Worm (Caenorhabditis elegans): ENCODE data around the gene Y37B11A.3.
A peak's percentile ranks its signal among the peaks of the same experiment; 100 is the strongest.

The Y37B11A.3 gene

DNA sequence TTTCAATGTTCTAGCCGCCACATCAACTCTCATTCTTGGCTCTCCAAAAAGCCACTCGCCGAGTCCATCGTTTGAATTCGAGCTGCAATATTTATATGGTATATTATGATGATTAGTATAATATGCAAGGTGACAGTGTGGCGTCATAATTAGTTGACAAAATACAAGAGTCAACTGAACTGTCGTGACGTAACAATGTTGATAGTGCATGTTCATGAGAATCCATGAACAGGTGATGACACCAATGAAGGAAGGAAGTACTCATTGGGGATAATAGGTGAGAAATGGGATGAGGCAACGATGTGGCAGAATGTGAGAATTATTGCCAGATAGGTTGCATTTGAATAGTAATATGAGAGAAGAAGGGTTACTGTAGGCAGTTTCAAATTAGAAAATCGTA, 9.9 kb upstream of the Y37B11A.3 start:
- TF ChIP-seq hmg-4 (GFP tag; optimal IDR thresholded peaks at IDR 0.05) (no peak), ceh-36 (tag; optimal IDR thresholded peaks at IDR 0.05) (no peak), aly-1 (tag; optimal IDR thresholded peaks at IDR 0.05) (no peak), ama-1 (optimal IDR thresholded peaks at IDR 0.05) (no peak), sea-1 (GFP tag; conservative IDR thresholded peaks at IDR 0.05) (no peak), ceh-13 (GFP tag; optimal IDR thresholded peaks at IDR 0.05) (no peak), flt-1 (GFP tag; IDR thresholded peaks at IDR 0.05) (no peak)

DNA sequence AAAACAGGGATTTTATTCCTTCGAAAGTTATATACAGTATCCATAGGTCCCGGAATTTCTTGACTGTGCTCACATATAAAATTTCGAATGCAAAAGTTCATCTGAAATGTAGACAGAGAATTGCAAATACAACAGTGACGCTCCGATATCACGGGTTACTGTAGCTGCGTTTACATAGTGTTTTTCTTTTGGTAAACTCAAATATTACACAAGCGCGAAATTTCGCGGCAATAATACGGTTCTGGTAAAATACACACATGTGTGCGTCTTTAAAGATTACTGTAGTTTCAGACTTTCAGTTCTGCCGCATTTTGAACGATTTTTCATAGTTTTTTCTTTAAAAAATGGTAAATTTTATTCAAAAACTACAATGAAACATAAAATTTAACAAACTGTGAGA, 5.4 kb upstream of the Y37B11A.3 start, which contains the start of gene rev-3:
Gene rev-3, minus strand, starts transcription at position 101 of the 400 bp plus-strand sequence.
- no peak for TF ChIP-seq pes-1 (GFP tag; IDR thresholded peaks at IDR 0.05)
- TF ChIP-seq hmbx-1 (tag; optimal IDR thresholded peaks at IDR 0.05), result no peak
- TF ChIP-seq hmg-4 (GFP tag; optimal IDR thresholded peaks at IDR 0.05), result no peak
- no peak for TF ChIP-seq ceh-13 (GFP tag; optimal IDR thresholded peaks at IDR 0.05)
- no peak for TF ChIP-seq flt-1 (GFP tag; IDR thresholded peaks at IDR 0.05)
- no peak for TF ChIP-seq sea-1 (GFP tag; conservative IDR thresholded peaks at IDR 0.05)
- no peak for TF ChIP-seq ets-7 (tag; optimal IDR thresholded peaks at IDR 0.05)

DNA sequence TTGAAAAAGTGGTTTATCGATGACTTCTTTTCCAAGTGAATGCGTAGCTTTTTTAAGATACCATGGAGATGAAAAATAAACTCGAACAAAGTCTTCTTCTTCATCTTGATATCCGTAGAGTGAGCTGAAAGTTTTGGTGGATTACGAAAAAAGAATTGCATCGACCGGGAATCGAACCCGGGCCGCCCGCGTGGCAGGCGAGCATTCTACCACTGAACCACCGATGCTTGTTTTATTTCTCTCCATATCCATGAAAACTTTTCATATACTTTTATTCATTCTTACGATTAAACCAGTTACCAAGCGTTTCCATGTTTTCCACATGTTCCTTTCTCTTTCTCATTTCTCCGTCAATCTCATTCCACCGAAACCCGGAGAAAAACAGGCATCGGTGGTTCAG, 3.0 kb downstream of the Y37B11A.3 start:
- TF ChIP-seq ceh-13 (GFP tag; optimal IDR thresholded peaks at IDR 0.05) (no peak), hmbx-1 (tag; optimal IDR thresholded peaks at IDR 0.05) (no peak), ceh-36 (tag; optimal IDR thresholded peaks at IDR 0.05) (no peak), sea-1 (GFP tag; conservative IDR thresholded peaks at IDR 0.05) (no peak), ets-7 (tag; optimal IDR thresholded peaks at IDR 0.05) (no peak), hnd-1 (tag; optimal IDR thresholded peaks at IDR 0.05) (no peak)

DNA sequence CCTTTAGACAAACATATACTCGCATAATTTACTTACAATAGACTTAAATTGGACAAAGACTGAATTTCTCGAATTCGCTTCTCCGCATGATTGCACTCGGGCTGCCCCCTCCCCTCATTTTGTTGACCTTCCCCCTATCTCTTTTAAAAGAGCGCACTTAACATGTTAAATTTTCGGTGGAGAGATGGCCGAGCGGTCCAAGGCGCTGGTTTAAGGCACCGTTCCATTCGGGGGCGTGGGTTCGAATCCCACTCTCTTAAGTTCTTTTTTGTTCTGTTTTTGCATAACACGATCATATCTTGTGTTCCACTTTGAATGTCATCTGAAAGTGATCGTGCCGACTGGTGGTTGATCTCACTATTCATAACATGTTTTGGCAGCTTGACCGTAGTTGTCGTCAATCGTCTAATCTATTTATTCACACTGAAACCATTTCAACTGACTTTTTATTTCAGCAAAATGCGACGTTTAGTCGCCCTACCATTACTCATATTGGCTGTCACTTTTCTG, 15.3 kb downstream of the Y37B11A.3 start, which contains the start of gene cutl-23:
Gene cutl-23, plus strand, starts transcription at position 460 of the 510 bp plus-strand sequence.
- TF ChIP-seq tra-4 (tag; optimal IDR thresholded peaks at IDR 0.05) (no peak), flt-1 (GFP tag; IDR thresholded peaks at IDR 0.05) (peak; percentile 59; the same call in 1 of the 2 replicates), hmbx-1 (tag; optimal IDR thresholded peaks at IDR 0.05) (no peak), pes-1 (GFP tag; IDR thresholded peaks at IDR 0.05) (no peak), B0310.2 (tag; optimal IDR thresholded peaks at IDR 0.05) (no peak), ama-1 (optimal IDR thresholded peaks at IDR 0.05) (no peak), ets-7 (tag; optimal IDR thresholded peaks at IDR 0.05) (no peak), tbx-37 (GFP tag; conservative IDR thresholded peaks at IDR 0.05) (peak; percentile 41; the same call in 1 of the 2 replicates), F13C5.2 (tag; optimal IDR thresholded peaks at IDR 0.05) (peak; percentile 60), hmg-4 (GFP tag; optimal IDR thresholded peaks at IDR 0.05) (peak; percentile 55), sea-1 (GFP tag; conservative IDR thresholded peaks at IDR 0.05) (0 out of 2 replicates have a peak, but pooled peaks have one; percentile 63), ceh-36 (tag; optimal IDR thresholded peaks at IDR 0.05) (peak; percentile 15), hnd-1 (tag; optimal IDR thresholded peaks at IDR 0.05) (peak; percentile 26), aly-1 (tag; optimal IDR thresholded peaks at IDR 0.05) (no peak), ceh-13 (GFP tag; optimal IDR thresholded peaks at IDR 0.05) (no peak), scrt-1 (GFP tag; IDR thresholded peaks at IDR 0.05) (peak; percentile 52; the same call in 1 of the 2 replicates), tbx-11 (GFP tag; IDR thresholded peaks at IDR 0.05) (no peak; the same call in 1 of the 2 replicates)

DNA sequence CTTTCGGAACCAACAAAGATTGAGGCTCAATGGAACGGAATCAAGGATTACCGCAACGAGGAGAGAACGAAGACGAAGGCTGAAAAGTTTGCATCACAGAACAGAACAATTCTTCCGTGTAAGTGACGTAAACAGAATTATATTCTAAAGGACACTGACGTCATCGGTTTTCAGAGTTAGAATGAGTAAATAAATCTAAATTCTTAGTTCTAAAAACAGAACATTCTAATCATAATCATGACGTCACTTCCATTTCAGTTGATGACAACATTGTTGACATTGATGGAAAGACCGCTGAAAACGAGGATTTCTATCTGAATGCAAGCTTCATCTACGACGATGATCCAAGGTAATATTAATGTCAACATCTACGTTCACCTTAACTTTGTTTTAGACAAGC, 21.1 kb downstream of the Y37B11A.3 start:
- TF ChIP-seq B0310.2 (tag; optimal IDR thresholded peaks at IDR 0.05), result no peak

DNA sequence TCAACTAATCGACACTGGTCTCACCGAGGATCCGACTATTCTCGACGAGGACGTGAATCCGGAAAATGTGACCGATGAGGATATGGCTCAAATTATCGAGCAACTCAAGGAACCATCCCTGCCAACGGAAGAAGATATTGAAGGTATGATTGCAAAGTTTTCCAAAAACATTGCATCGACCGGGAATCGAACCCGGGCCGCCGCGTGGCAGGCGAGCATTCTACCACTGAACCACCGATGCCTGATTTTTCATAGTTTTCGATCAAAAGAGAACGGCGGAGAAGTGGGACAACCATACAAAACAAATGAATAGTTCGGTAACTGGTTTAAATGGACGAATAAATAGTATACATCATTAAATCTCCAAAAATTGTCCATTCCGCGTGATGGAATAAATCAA, 23.2 kb downstream of the Y37B11A.3 start:
- TF ChIP-seq ceh-13 (GFP tag; optimal IDR thresholded peaks at IDR 0.05), result no peak

DNA sequence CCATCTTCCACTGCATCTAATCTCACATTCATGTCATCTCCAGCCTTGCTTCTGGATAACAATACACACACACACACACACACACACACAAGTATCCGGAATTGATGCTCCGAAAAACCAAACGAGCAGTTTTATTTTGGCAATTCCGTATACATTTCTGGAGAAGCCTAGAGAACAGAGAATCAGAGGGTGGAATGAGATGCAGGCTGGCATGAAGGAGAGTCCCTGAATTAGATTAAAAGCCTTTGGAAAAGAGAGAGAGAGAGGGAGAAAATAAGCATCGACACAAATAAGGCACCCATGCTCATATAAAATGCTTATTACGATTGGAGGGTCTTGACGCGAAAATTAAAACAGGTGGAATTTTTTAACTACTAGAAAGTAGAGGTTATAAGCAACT, 24.4 kb downstream of the Y37B11A.3 start:
- no peak for TF ChIP-seq ama-1 (optimal IDR thresholded peaks at IDR 0.05)
- no peak for TF ChIP-seq tbx-37 (GFP tag; conservative IDR thresholded peaks at IDR 0.05)
- no peak for TF ChIP-seq F13C5.2 (tag; optimal IDR thresholded peaks at IDR 0.05)
- TF ChIP-seq aly-1 (tag; optimal IDR thresholded peaks at IDR 0.05), result no peak
- TF ChIP-seq scrt-1 (GFP tag; IDR thresholded peaks at IDR 0.05), result no peak
- TF ChIP-seq tra-4 (tag; optimal IDR thresholded peaks at IDR 0.05), result no peak
- no peak for TF ChIP-seq B0310.2 (tag; optimal IDR thresholded peaks at IDR 0.05)
- no peak for TF ChIP-seq sea-1 (GFP tag; conservative IDR thresholded peaks at IDR 0.05)
- TF ChIP-seq tbx-11 (GFP tag; IDR thresholded peaks at IDR 0.05), result no peak
- TF ChIP-seq ceh-13 (GFP tag; optimal IDR thresholded peaks at IDR 0.05), result no peak
- TF ChIP-seq pes-1 (GFP tag; IDR thresholded peaks at IDR 0.05), result no peak
- TF ChIP-seq hnd-1 (tag; optimal IDR thresholded peaks at IDR 0.05), result no peak
- no peak for TF ChIP-seq hmg-4 (GFP tag; optimal IDR thresholded peaks at IDR 0.05)
- no peak for TF ChIP-seq flt-1 (GFP tag; IDR thresholded peaks at IDR 0.05)

DNA sequence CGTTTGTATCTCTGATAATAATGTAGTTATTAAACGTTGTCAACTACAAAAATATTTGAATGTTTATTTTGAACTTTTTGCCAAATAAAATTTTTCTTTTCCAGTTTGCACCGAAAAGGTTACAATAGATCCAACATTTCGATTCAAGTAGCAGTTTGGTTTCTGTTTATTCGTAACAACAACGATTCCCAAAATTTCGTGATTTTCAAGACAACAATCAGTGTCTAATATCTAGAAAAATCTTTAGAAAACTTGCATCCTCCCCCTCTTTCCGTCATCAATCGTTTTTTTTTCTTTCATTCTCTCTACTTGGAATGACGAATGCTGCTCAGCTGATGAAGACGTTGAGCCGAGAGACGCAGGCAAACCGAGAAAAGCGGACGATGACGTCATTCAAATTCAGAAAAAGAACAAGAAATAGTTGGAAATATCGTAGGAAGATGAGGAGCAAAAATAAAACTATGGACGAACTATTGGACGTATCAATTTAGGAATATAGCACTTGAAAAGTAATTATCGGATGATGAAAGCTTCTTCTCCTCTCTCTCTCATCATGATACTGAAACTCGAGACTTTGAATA, 26.5 kb downstream of the Y37B11A.3 start:
- TF ChIP-seq ceh-36 (tag; optimal IDR thresholded peaks at IDR 0.05) (no peak), scrt-1 (GFP tag; IDR thresholded peaks at IDR 0.05) (no peak), ama-1 (optimal IDR thresholded peaks at IDR 0.05) (no peak), tra-4 (tag; optimal IDR thresholded peaks at IDR 0.05) (no peak), hmbx-1 (tag; optimal IDR thresholded peaks at IDR 0.05) (no peak), tbx-11 (GFP tag; IDR thresholded peaks at IDR 0.05) (no peak), sea-1 (GFP tag; conservative IDR thresholded peaks at IDR 0.05) (no peak)

Data from whole organism, early embryonic.